Fruit fly (Drosophila melanogaster): ENCODE data around the gene Six4.

Six4 gene

dm6 chr3L:20784812-20785671, 7.5 kb downstream of the Six4 start (continued):
- no peak for TF ChIP-seq Bteb2 (GFP tag; optimal IDR thresholded peaks at IDR 0.05)
- no peak for TF ChIP-seq hth (optimal IDR thresholded peaks at IDR 0.05)
- TF ChIP-seq Poxn (GFP tag; IDR thresholded peaks at IDR 0.05) = no peak
- TF ChIP-seq Atf6 (GFP tag; IDR thresholded peaks at IDR 0.05) = peak; percentile 45; the same call in 1 of the 2 replicates
- peak; percentile 37; the same call in 1 of the 2 replicates for TF ChIP-seq CG4360 (GFP tag; IDR thresholded peaks at IDR 0.05)
- TF ChIP-seq CG4854 (GFP tag; optimal IDR thresholded peaks at IDR 0.05) = peak; percentile 2
- TF ChIP-seq sim (GFP tag; IDR thresholded peaks at IDR 0.05) = no peak
- TF ChIP-seq tap (tag; optimal IDR thresholded peaks at IDR 0.05) = no peak
- TF ChIP-seq CG1603 (tag; optimal IDR thresholded peaks at IDR 0.05) = no peak
- no peak for TF ChIP-seq CG7928 (GFP tag; optimal IDR thresholded peaks at IDR 0.05)
- TF ChIP-seq pnt (GFP tag; optimal IDR thresholded peaks at IDR 0.05) = no peak
- no peak for TF ChIP-seq H2.0 (GFP tag; IDR thresholded peaks at IDR 0.05)
- peak; percentile 68; the same call in 2 of the 3 replicates for TF ChIP-seq Opbp (GFP tag; IDR thresholded peaks at IDR 0.05; ENCODE audit: partially characterized antibody)
- peak; percentile 9 for TF ChIP-seq YL-1 (GFP tag; optimal IDR thresholded peaks at IDR 0.05)
- TF ChIP-seq CG32772 (GFP tag; IDR thresholded peaks at IDR 0.05) = no peak
- no peak for TF ChIP-seq pb (GFP tag; optimal IDR thresholded peaks at IDR 0.05)
- peak; percentile 67 for TF ChIP-seq Dek (tag; optimal IDR thresholded peaks at IDR 0.05)
- 0 out of 2 replicates have a peak, but pooled peaks have one; percentile 44 for TF ChIP-seq ato (GFP tag; IDR thresholded peaks at IDR 0.05; ENCODE audit: partially characterized antibody)
- TF ChIP-seq wek (GFP tag; optimal IDR thresholded peaks at IDR 0.05) = no peak
- peak; percentile 56 for TF ChIP-seq CG14710 (tag; optimal IDR thresholded peaks at IDR 0.05)
- peak; percentile 58 for TF ChIP-seq gem (tag; optimal IDR thresholded peaks at IDR 0.05)
- TF ChIP-seq pita (GFP tag; optimal IDR thresholded peaks at IDR 0.05) = no peak
- peak; percentile 19 for TF ChIP-seq ems (GFP tag; optimal IDR thresholded peaks at IDR 0.05)
- no peak for TF ChIP-seq dati (GFP tag; IDR thresholded peaks at IDR 0.05)
- no peak for TF ChIP-seq HmgD (GFP tag; optimal IDR thresholded peaks at IDR 0.05)
- no peak for TF ChIP-seq Taf1 (GFP tag; IDR thresholded peaks at IDR 0.05)
- TF ChIP-seq maf-S (GFP tag; optimal IDR thresholded peaks at IDR 0.05) = no peak
- TF ChIP-seq HLHmδ (GFP tag; optimal IDR thresholded peaks at IDR 0.05) = peak; percentile 79
- TF ChIP-seq knrl (GFP tag; IDR thresholded peaks at IDR 0.05; ENCODE audit: partially characterized antibody) = no peak; the same call in 2 of the 3 replicates
- peak; percentile 25; the same call in 1 of the 2 replicates for TF ChIP-seq stc (GFP tag; IDR thresholded peaks at IDR 0.05)
- peak; percentile 4 to 65 for TF ChIP-seq Pdp1 (GFP tag; optimal IDR thresholded peaks at IDR 0.05)
- no peak for TF ChIP-seq Fer3 (tag; optimal IDR thresholded peaks at IDR 0.05)
- TF ChIP-seq dpn (GFP tag; optimal IDR thresholded peaks at IDR 0.05) = peak; percentile 30 to 46
- TF ChIP-seq CG1529 (GFP tag; optimal IDR thresholded peaks at IDR 0.05) = no peak
- no peak for TF ChIP-seq CG4282 (GFP tag; optimal IDR thresholded peaks at IDR 0.05)
- no peak for TF ChIP-seq dysf (GFP tag; IDR thresholded peaks at IDR 0.05)
- no peak for TF ChIP-seq CG31388 (GFP tag; optimal IDR thresholded peaks at IDR 0.05)
- no peak for TF ChIP-seq CG9609 (GFP tag; optimal IDR thresholded peaks at IDR 0.05)
- TF ChIP-seq CG9932 (GFP tag; IDR thresholded peaks at IDR 0.05) = peak; percentile 29
- no peak for TF ChIP-seq cas (GFP tag; IDR thresholded peaks at IDR 0.05)
- TF ChIP-seq Fer1 (GFP tag; optimal IDR thresholded peaks at IDR 0.05) = peak; percentile 51
- TF ChIP-seq scrt (GFP tag; optimal IDR thresholded peaks at IDR 0.05) = peak; percentile 37
- peak; percentile 39 for TF ChIP-seq trem (tag; optimal IDR thresholded peaks at IDR 0.05)
- peak; percentile 55 for TF ChIP-seq Nf-YC (tag; optimal IDR thresholded peaks at IDR 0.05)
- no peak for TF ChIP-seq CG17612 (GFP tag; IDR thresholded peaks at IDR 0.05)
- TF ChIP-seq CG12155 (GFP tag; optimal IDR thresholded peaks at IDR 0.05) = peak; percentile 21
- peak; percentile 56 for TF ChIP-seq MTF-1 (GFP tag; optimal IDR thresholded peaks at IDR 0.05; ENCODE audit: borderline replicate concordance)
- TF ChIP-seq CG17328 (GFP tag; IDR thresholded peaks at IDR 0.05) = no peak
- peak; percentile 45; the same call in 1 of the 3 replicates for TF ChIP-seq CG34422 (GFP tag; IDR thresholded peaks at IDR 0.05)

Data from whole organism, embryonic.